Worm (Caenorhabditis elegans): ENCODE data around the gene T28H11.8.

- TF ChIP-seq B0310.2 (tag; optimal IDR thresholded peaks at IDR 0.05) (no peak), tbx-11 (GFP tag; IDR thresholded peaks at IDR 0.05) (no peak)
Observed at ce11 chrIV:5008378-5008777, 12.1 kb downstream of the T28H11.8 start, which contains the start of gene srm-2.
